Fruit fly (Drosophila melanogaster) whole organism, prepupa: Measurements from ENCODE around the gene CG31800.
A peak's percentile ranks its signal among the peaks of the same experiment; 100 is the strongest.

Source experiments
- Blimp-1 ChIP-seq: fragments of 200-800 bp; sonication (Bioruptor generic); optimal IDR thresholded peaks from 3 replicates; lab custom pipeline; 2017; ENCODE audit warnings: missing biosample characterization, missing genetic modification characterization, mild to moderate bottlenecking, moderate library complexity, missing genetic modification reagents
- CG10669 ChIP-seq: fragments of 200-800 bp; sonication (Bioruptor generic); optimal IDR thresholded peaks from 3 replicates; lab custom pipeline; 2018; ENCODE audit warnings: missing biosample characterization, mild to moderate bottlenecking, missing genetic modification characterization, moderate library complexity
- CG11294 ChIP-seq: fragments of 200-800 bp; sonication (Bioruptor generic); IDR thresholded peaks from 2 replicates; pipeline ENCODE4 v1.3.6; 2022; ENCODE audit warnings: missing biosample characterization, missing genetic modification characterization
- CG11902 ChIP-seq: fragments of 200-800 bp; sonication (Bioruptor generic); optimal IDR thresholded peaks from 3 replicates; lab custom pipeline; 2016; ENCODE audit warnings: missing biosample characterization, missing genetic modification characterization
- CG15336 ChIP-seq: fragments of 200-800 bp; sonication (Bioruptor generic); IDR thresholded peaks from 2 replicates; pipeline ENCODE4 v1.3.6; 2022; ENCODE audit warnings: missing biosample characterization, missing genetic modification characterization
- CG1621 ChIP-seq: fragments of 200-800 bp; sonication (Bioruptor generic); optimal IDR thresholded peaks from 3 replicates; lab custom pipeline; 2018; ENCODE audit warnings: missing biosample characterization, mild to moderate bottlenecking, missing genetic modification characterization
- CG16779 ChIP-seq: fragments of 200-800 bp; sonication (Bioruptor generic); optimal IDR thresholded peaks from 3 replicates; lab custom pipeline; 2017; ENCODE audit warnings: missing biosample characterization, mild to moderate bottlenecking, missing genetic modification characterization
- CG3032 ChIP-seq: fragments of 200-800 bp; optimal IDR thresholded peaks from 2 replicates; lab custom pipeline; 2019; ENCODE audit warnings: missing biosample characterization, mild to moderate bottlenecking, missing genetic modification characterization, moderate library complexity
- CG31627 ChIP-seq: fragments of 200-800 bp; sonication (Bioruptor generic); optimal IDR thresholded peaks from 3 replicates; lab custom pipeline; 2016; ENCODE audit warnings: missing biosample characterization, missing genetic modification characterization
- CG32006 ChIP-seq: fragments of 200-800 bp; sonication (Bioruptor generic); optimal IDR thresholded peaks from 3 replicates; lab custom pipeline; 2017; ENCODE audit warnings: missing biosample characterization, mild to moderate bottlenecking, missing genetic modification characterization
- CG34406 ChIP-seq: fragments of 200-800 bp; sonication (Bioruptor generic); optimal IDR thresholded peaks from 3 replicates; lab custom pipeline; 2016; ENCODE audit warnings: missing biosample characterization, missing genetic modification characterization
- CG3919 ChIP-seq: fragments of 200-800 bp; sonication (Bioruptor generic); optimal IDR thresholded peaks from 3 replicates; lab custom pipeline; 2016; ENCODE audit warnings: missing biosample characterization, missing genetic modification characterization
- CG4318 ChIP-seq: fragments of 200-800 bp; sonication (Bioruptor generic); optimal IDR thresholded peaks from 3 replicates; lab custom pipeline; 2017; ENCODE audit warnings: missing biosample characterization, mild to moderate bottlenecking, missing genetic modification characterization
- CG6163 ChIP-seq: fragments of 200-800 bp; sonication (Bioruptor generic); IDR thresholded peaks from 3 replicates; pipeline ENCODE4 v1.3.6; 2022; ENCODE audit warnings: missing biosample characterization, missing genetic modification characterization
- CG6276 ChIP-seq: fragments of 200-800 bp; sonication (Bioruptor generic); optimal IDR thresholded peaks from 2 replicates; lab custom pipeline; 2017; ENCODE audit warnings: missing biosample characterization, mild to moderate bottlenecking, missing genetic modification characterization
- CG6792 ChIP-seq: fragments of 200-800 bp; sonication (Bioruptor generic); optimal IDR thresholded peaks from 3 replicates; lab custom pipeline; 2016; ENCODE audit warnings: missing biosample characterization, missing genetic modification characterization
- CG6808 ChIP-seq: fragments of 200-800 bp; sonication (Bioruptor generic); optimal IDR thresholded peaks from 3 replicates; lab custom pipeline; 2017; ENCODE audit warnings: missing biosample characterization, missing genetic modification characterization, mild to moderate bottlenecking, moderate library complexity, missing genetic modification reagents
- CG8319 ChIP-seq: fragments of 200-800 bp; sonication (Bioruptor generic); optimal IDR thresholded peaks from 3 replicates; lab custom pipeline; 2016; ENCODE audit warnings: missing biosample characterization, missing genetic modification characterization
- CG8632 ChIP-seq: fragments of 200-800 bp; sonication (Bioruptor generic); optimal IDR thresholded peaks from 3 replicates; lab custom pipeline; 2016; ENCODE audit warnings: missing biosample characterization, missing genetic modification characterization
- CG9139 ChIP-seq: fragments of 200-800 bp; sonication (Bioruptor generic); optimal IDR thresholded peaks from 3 replicates; lab custom pipeline; 2017; ENCODE audit warnings: missing biosample characterization, mild to moderate bottlenecking, missing genetic modification characterization
- Eip75B ChIP-seq: fragments of 200-800 bp; sonication (Bioruptor generic); optimal IDR thresholded peaks from 3 replicates; lab custom pipeline; 2016; ENCODE audit warnings: missing biosample characterization, missing genetic modification characterization
- Ets21C ChIP-seq: fragments of 200-800 bp; sonication (Bioruptor generic); optimal IDR thresholded peaks from 3 replicates; lab custom pipeline; 2016; ENCODE audit warnings: missing biosample characterization, missing genetic modification characterization
- Gug ChIP-seq: fragments of 200-800 bp; sonication (Bioruptor generic); IDR thresholded peaks from 2 replicates; pipeline ENCODE4 v1.3.6; 2022; ENCODE audit warnings: missing biosample characterization, missing genetic modification characterization
- Hr38 ChIP-seq: sonication (Bioruptor generic); optimal IDR thresholded peaks from 2 replicates; lab custom pipeline; 2016; ENCODE audit warnings: missing biosample characterization, missing genetic modification characterization
- Hr4 ChIP-seq: fragments of 200-800 bp; sonication (Bioruptor generic); optimal IDR thresholded peaks from 3 replicates; lab custom pipeline; 2016; ENCODE audit warnings: missing biosample characterization, missing genetic modification characterization
- Lpt ChIP-seq: fragments of 200-800 bp; sonication (Bioruptor generic); optimal IDR thresholded peaks from 3 replicates; lab custom pipeline; 2016; ENCODE audit warnings: missing biosample characterization, missing genetic modification characterization
- Met ChIP-seq: fragments of 200-800 bp; sonication (Bioruptor generic); optimal IDR thresholded peaks from 3 replicates; lab custom pipeline; 2016; ENCODE audit warnings: missing biosample characterization, missing genetic modification characterization
- OdsH ChIP-seq: fragments of 200-800 bp; sonication (Bioruptor generic); optimal IDR thresholded peaks from 3 replicates; lab custom pipeline; 2016; ENCODE audit warnings: missing biosample characterization, missing genetic modification characterization
- Smox ChIP-seq: fragments of 200-800 bp; sonication (Bioruptor generic); optimal IDR thresholded peaks from 3 replicates; lab custom pipeline; 2016; ENCODE audit warnings: missing biosample characterization, missing genetic modification characterization
- achi ChIP-seq: fragments of 200-800 bp; sonication (Bioruptor generic); optimal IDR thresholded peaks from 3 replicates; lab custom pipeline; 2016; ENCODE audit warnings: missing biosample characterization, missing genetic modification characterization
- cyc ChIP-seq: fragments of 200-800 bp; sonication (Bioruptor generic); optimal IDR thresholded peaks from 3 replicates; lab custom pipeline; 2016; ENCODE audit warnings: missing biosample characterization, missing genetic modification characterization
- dsx ChIP-seq: fragments of 200-800 bp; optimal IDR thresholded peaks from 3 replicates; lab custom pipeline; 2019; ENCODE audit warnings: missing biosample characterization, mild to moderate bottlenecking, missing genetic modification characterization, moderate library complexity; ENCODE audit not compliant: poor library complexity, severe bottlenecking
- eg ChIP-seq: fragments of 200-800 bp; sonication (Bioruptor generic); IDR thresholded peaks from 3 replicates; pipeline ENCODE4 v1.3.6; 2022; ENCODE audit warnings: missing biosample characterization, missing genetic modification characterization
- fd59A ChIP-seq: fragments of 200-800 bp; sonication (Bioruptor generic); optimal IDR thresholded peaks from 2 replicates; lab custom pipeline; 2017; ENCODE audit warnings: missing biosample characterization, mild to moderate bottlenecking, missing genetic modification characterization, missing genetic modification reagents
- fd85E ChIP-seq: fragments of 200-800 bp; sonication (Bioruptor generic); optimal IDR thresholded peaks from 3 replicates; lab custom pipeline; 2016; ENCODE audit warnings: missing biosample characterization, missing genetic modification characterization
- fkh ChIP-seq: fragments of 200-800 bp; sonication (Bioruptor generic); optimal IDR thresholded peaks from 3 replicates; lab custom pipeline; 2017; ENCODE audit warnings: missing biosample characterization, mild to moderate bottlenecking, missing genetic modification characterization, moderate library complexity
- net ChIP-seq: fragments of 200-800 bp; sonication (Bioruptor generic); optimal IDR thresholded peaks from 3 replicates; lab custom pipeline; 2016; ENCODE audit warnings: missing biosample characterization, missing genetic modification characterization
- spab ChIP-seq: fragments of 200-800 bp; sonication (Bioruptor generic); optimal IDR thresholded peaks from 2 replicates; lab custom pipeline; 2017; ENCODE audit warnings: missing biosample characterization, mild to moderate bottlenecking, missing genetic modification characterization, missing genetic modification reagents
- ss ChIP-seq, 2 experiments: fragments of 200-800 bp; sonication (Bioruptor generic); optimal IDR thresholded peaks; 2 replicates in 1 of 2; 3 replicates in 1 of 2; lab custom pipeline; 2017 to 2018; ENCODE audit warnings: mild to moderate bottlenecking in 2 of 2, missing biosample characterization in 2 of 2, missing genetic modification characterization in 2 of 2, moderate library complexity in 1 of 2
- svp ChIP-seq: fragments of 200-800 bp; sonication (Bioruptor generic); peaks from one replicate; lab custom pipeline; 2016; ENCODE audit warnings: missing biosample characterization, missing genetic modification characterization
- topi ChIP-seq: fragments of 200-800 bp; sonication (Bioruptor generic); optimal IDR thresholded peaks from 3 replicates; lab custom pipeline; 2016; ENCODE audit warnings: missing biosample characterization, missing genetic modification characterization

Gene CG31800

DNA sequence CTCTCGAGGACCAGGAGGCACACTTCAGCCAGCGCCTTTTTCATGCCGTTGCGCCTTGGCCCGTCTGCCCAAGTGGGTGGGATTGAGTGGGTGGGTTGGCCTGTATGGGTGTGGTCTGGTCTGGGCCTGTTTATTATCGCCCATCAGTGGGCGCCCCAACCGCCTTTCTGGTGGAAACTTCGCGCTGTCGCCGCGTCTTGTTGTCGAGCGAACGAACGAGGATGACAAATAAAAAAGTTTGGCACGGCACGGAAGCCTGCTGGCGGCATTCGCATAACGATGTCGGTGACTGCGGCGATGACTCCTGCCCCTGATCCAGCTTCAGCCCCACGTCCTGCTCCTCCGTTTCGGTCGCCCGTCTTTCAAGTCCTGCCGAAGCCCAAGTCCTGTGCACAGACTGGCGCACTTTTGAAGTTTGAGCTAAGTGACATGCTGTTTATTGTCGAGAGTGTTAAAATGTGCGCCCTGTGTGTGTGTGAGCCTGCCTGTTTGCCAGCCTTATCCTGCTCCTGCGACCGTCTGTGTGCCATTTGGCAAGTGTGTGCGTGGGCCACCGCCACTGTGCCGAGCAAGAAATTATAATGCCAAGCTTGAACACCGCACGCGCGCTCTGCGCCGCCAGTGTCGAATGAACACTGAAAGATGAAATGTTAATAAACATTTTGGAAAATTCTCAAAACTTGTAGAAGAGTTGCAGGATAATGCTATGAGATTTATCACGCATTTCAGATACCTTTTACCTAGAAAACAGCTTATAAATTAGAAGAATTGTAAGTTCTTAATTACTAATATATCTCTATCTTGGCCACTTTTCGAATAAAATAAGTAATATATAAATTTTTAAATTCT is 20.1 kb downstream of the CG31800 start (continued):
- peak; percentile 39 for TF ChIP-seq CG6276 (GFP tag; lab: Kevin White, UChicago)
- TF ChIP-seq Hr4 (GFP tag; lab: Kevin White, UChicago) = peak; percentile 39
- no peak for TF ChIP-seq Blimp-1 (GFP tag; lab: Kevin White, UChicago)
- no peak for TF ChIP-seq CG1621 (tag; lab: Kevin White, UChicago)
- no peak for TF ChIP-seq Ets21C
- TF ChIP-seq fd59A (GFP tag; lab: Kevin White, UChicago) = peak; percentile 23
- peak; percentile 52 for TF ChIP-seq OdsH
- peak; percentile 61 for TF ChIP-seq dsx (GFP tag; lab: Kevin White, UChicago)
- peak; percentile 55 to 66 for TF ChIP-seq ss (GFP tag; optimal IDR thresholded peaks at IDR 0.05; lab: Kevin White, UChicago)
- TF ChIP-seq spab (GFP tag; lab: Kevin White, UChicago) = peak; percentile 48
- peak; percentile 59 for TF ChIP-seq CG10669
- peak; percentile 10 for TF ChIP-seq CG16779 (tag; lab: Kevin White, UChicago)
- peak; percentile 15 for TF ChIP-seq CG4318 (GFP tag; lab: Kevin White, UChicago)
- no peak for TF ChIP-seq Lpt (GFP tag; lab: Kevin White, UChicago)
- TF ChIP-seq CG6792 (GFP tag; lab: Kevin White, UChicago) = peak; percentile 29
- peak; percentile 14 for TF ChIP-seq Eip75B (GFP tag; lab: Kevin White, UChicago)
- peak; percentile 58 for TF ChIP-seq CG32006 (GFP tag; lab: Kevin White, UChicago)
- no peak for TF ChIP-seq fd85E (GFP tag; lab: Kevin White, UChicago)
- no peak for TF ChIP-seq CG8319 (GFP tag; lab: Kevin White, UChicago)
- no peak for TF ChIP-seq eg
- TF ChIP-seq CG6808 (GFP tag; lab: Kevin White, UChicago) = peak; percentile 70
- TF ChIP-seq CG31627 = no peak
- peak; percentile 47 for TF ChIP-seq CG15336
- TF ChIP-seq CG6163 = no peak
- peak; percentile 38 for TF ChIP-seq achi
- no peak for TF ChIP-seq net (GFP tag; lab: Kevin White, UChicago)
- TF ChIP-seq CG3032 (tag; lab: Kevin White, UChicago) = peak; percentile 66
- TF ChIP-seq Gug = no peak
- peak; percentile 28 for TF ChIP-seq Smox (GFP tag; lab: Kevin White, UChicago)
- no peak for TF ChIP-seq CG11294 (GFP tag; lab: Robert Waterston, UW)
- TF ChIP-seq Met (GFP tag; lab: Kevin White, UChicago) = peak; percentile 11
- TF ChIP-seq fkh = peak; percentile 23
- TF ChIP-seq Hr38 = no peak
- TF ChIP-seq cyc (GFP tag; lab: Kevin White, UChicago) = peak; percentile 11
- peak; percentile 34 for TF ChIP-seq topi (GFP tag; lab: Kevin White, UChicago)
- TF ChIP-seq CG11902 = no peak
- peak; percentile 30 for TF ChIP-seq CG3919
- peak; percentile 19 for TF ChIP-seq CG34406
- TF ChIP-seq CG9139 (GFP tag; lab: Kevin White, UChicago) = peak; percentile 33

DNA sequence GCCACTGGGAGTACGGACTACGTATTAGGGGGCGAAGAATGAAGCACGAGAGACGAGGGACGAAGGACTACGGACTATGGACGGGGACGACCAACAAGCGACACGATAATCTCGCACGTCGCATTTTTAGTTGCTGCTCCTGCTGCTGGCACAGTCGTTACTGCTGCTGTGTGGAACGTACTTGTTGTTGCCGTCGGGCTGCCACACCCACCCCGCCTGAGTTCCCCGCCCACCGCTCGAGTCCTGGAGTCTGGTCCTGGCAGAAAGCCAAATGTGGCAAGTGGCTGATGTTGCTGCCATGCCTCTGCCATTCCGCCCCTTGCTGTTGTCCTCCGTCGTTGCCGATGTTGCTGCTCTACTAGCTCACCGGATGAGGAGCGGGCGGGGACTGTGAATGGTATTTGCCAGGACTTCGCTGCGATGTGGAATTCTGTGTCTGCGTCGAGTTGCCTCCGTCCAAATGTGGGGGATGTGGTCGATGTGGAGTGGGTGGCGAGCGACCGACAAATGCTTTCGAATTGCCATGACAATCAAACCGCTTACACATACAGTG is 21.5 kb downstream of the CG31800 start:
- TF ChIP-seq CG8632 (GFP tag; lab: Kevin White, UChicago) = no peak
- TF ChIP-seq svp = peak; percentile 9
